Fruit fly (Drosophila melanogaster): ENCODE measurements around the gene Rbp9.

The Rbp9 gene

dm6 chr2L:2972439-2972936 is 17.9 kb downstream of the Rbp9 start, which contains the start of the genes Rrp1 and gammaTub23C (continued):
- TF ChIP-seq CG6854 (GFP tag; optimal IDR thresholded peaks at IDR 0.05) (peak; percentile 74), CG12219 (GFP tag; optimal IDR thresholded peaks at IDR 0.05) (peak; percentile 69), Oli (tag; optimal IDR thresholded peaks at IDR 0.05) (peak; percentile 93), CG11504 (tag; optimal IDR thresholded peaks at IDR 0.05) (peak; percentile 91), HLHmδ (GFP tag; optimal IDR thresholded peaks at IDR 0.05) (no peak), CG12942 (GFP tag; optimal IDR thresholded peaks at IDR 0.05) (peak; percentile 88), lilli (GFP tag; optimal IDR thresholded peaks at IDR 0.05) (peak; percentile 86), ranshi (GFP tag; IDR thresholded peaks at IDR 0.05) (peak; percentile 80), usp (GFP tag; optimal IDR thresholded peaks at IDR 0.05) (no peak), H2.0 (GFP tag; IDR thresholded peaks at IDR 0.05) (peak; percentile 81), CG4404 (GFP tag; IDR thresholded peaks at IDR 0.05) (peak; percentile 87), maf-S (GFP tag; optimal IDR thresholded peaks at IDR 0.05) (peak; percentile 63), Doc3 (GFP tag; IDR thresholded peaks at IDR 0.05; ENCODE audit: partially characterized antibody) (no peak), CG4282 (GFP tag; optimal IDR thresholded peaks at IDR 0.05) (no peak), CG14860 (GFP tag; IDR thresholded peaks at IDR 0.05; ENCODE audit: partially characterized antibody) (no peak), CG18262 (tag; optimal IDR thresholded peaks at IDR 0.05) (peak; percentile 95), sna (GFP tag; IDR thresholded peaks at IDR 0.05; ENCODE audit: partially characterized antibody) (no peak), Bdp1 (GFP tag; optimal IDR thresholded peaks at IDR 0.05) (peak; percentile 57), CG6689 (GFP tag; IDR thresholded peaks at IDR 0.05) (peak; percentile 100), gro (GFP tag; optimal IDR thresholded peaks at IDR 0.05) (peak; percentile 50), CG14441 (GFP tag; IDR thresholded peaks at IDR 0.05) (peak; percentile 81), Mrtf (GFP tag; IDR thresholded peaks at IDR 0.05) (peak; percentile 70; the same call in 2 of the 3 replicates), CG15479 (GFP tag; optimal IDR thresholded peaks at IDR 0.05) (peak; percentile 62), CG30431 (GFP tag; optimal IDR thresholded peaks at IDR 0.05) (peak; percentile 88), CG17912 (GFP tag; optimal IDR thresholded peaks at IDR 0.05) (peak; percentile 37), BEAF-32 (GFP tag; optimal IDR thresholded peaks at IDR 0.05) (peak; percentile 62), CG17186 (GFP tag; optimal IDR thresholded peaks at IDR 0.05) (peak; percentile 64), Ets97D (GFP tag; optimal IDR thresholded peaks at IDR 0.05) (peak; percentile 37), sqz (GFP tag; optimal IDR thresholded peaks at IDR 0.05) (no peak), CG13894 (tag; optimal IDR thresholded peaks at IDR 0.05) (peak; percentile 53), fd102C (GFP tag; optimal IDR thresholded peaks at IDR 0.05) (peak; percentile 54), eve (GFP tag; optimal IDR thresholded peaks at IDR 0.05) (no peak), bigmax (GFP tag; optimal IDR thresholded peaks at IDR 0.05) (no peak), hbn (GFP tag; IDR thresholded peaks at IDR 0.05; ENCODE audit: partially characterized antibody) (no peak), tin (GFP tag; optimal IDR thresholded peaks at IDR 0.05) (peak; percentile 94), bcd (GFP tag; optimal IDR thresholded peaks at IDR 0.05) (peak; percentile 93), Ada2b (GFP tag; IDR thresholded peaks at IDR 0.05) (peak; percentile 58; the same call in 1 of the 2 replicates), shn (GFP tag; optimal IDR thresholded peaks at IDR 0.05) (peak; percentile 58), CG42726 (GFP tag; IDR thresholded peaks at IDR 0.05; ENCODE audit: partially characterized antibody) (no peak), CG32532 (GFP tag; IDR thresholded peaks at IDR 0.05) (peak; percentile 83), kay (GFP tag; optimal IDR thresholded peaks at IDR 0.05) (peak; percentile 83), Rfx (GFP tag; IDR thresholded peaks at IDR 0.05) (peak; percentile 83), CG18619 (GFP tag; optimal IDR thresholded peaks at IDR 0.05) (peak; percentile 94), CG14014 (GFP tag; IDR thresholded peaks at IDR 0.05) (peak; percentile 74), Side (GFP tag; optimal IDR thresholded peaks at IDR 0.05) (peak; percentile 63), CG6813 (GFP tag; optimal IDR thresholded peaks at IDR 0.05) (peak; percentile 72), CG5953 (GFP tag; IDR thresholded peaks at IDR 0.05) (peak; percentile 52), mld (GFP tag; IDR thresholded peaks at IDR 0.05; ENCODE audit: partially characterized antibody) (no peak), Bgb (GFP tag; IDR thresholded peaks at IDR 0.05; ENCODE audit: partially characterized antibody) (no peak), CG10462 (GFP tag; optimal IDR thresholded peaks at IDR 0.05) (peak; percentile 82)

All from whole organism, embryonic.